Fruit fly (Drosophila melanogaster) whole organism, wandering third instar larva: ENCODE data around the gene CG32428.

Source experiments
- h ChIP-seq: fragments of 200-800 bp; sonication (Bioruptor generic); optimal IDR thresholded peaks from 3 replicates; lab custom pipeline; 2016; ENCODE audit warnings: missing biosample characterization, mild to moderate bottlenecking, missing genetic modification characterization
- pan ChIP-seq: fragments of >200 bp; optimal IDR thresholded peaks from 2 replicates; lab custom pipeline; 2017

DNA sequence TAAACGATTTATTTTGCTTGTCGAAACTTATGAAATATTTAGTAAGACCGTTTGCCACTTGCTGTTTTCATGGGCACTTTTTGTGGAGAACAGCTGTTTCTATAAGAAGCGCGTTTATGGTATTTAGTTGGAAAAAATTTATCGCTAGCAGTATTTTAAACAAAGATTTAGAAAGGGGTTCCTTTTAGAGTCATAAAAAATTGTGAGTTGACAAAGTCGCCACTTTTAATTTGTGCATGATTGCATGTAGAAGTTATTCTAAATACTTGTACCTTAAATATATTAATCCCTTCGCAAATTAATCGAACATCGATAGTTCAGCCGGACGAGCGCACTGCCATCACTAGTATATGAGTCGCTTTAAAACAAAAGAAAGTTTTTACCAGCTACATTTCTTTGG lies 41.2 kb downstream of the CG32428 start, which contains the start of the genes Las and Psn:
- TF ChIP-seq h: no peak
- TF ChIP-seq pan (lab: Kevin White, UChicago): no peak
